Worm (Caenorhabditis elegans) whole organism, L4 larva: Measurements from ENCODE around the gene mpz-1.
A peak's percentile ranks its signal among the peaks of the same experiment; 100 is the strongest.

Source experiments
- F44E2.7 ChIP-seq: fragments of 200-800 bp; sonication (Bioruptor generic); IDR thresholded peaks from 2 replicates; pipeline ENCODE4 v2.1.2; 2022; ENCODE audit warnings: missing genetic modification characterization, missing compliant biosample characterization
- F49E8.2 ChIP-seq: sonication (generic microtip); optimal IDR thresholded peaks from 2 replicates; lab custom pipeline; 2016; ENCODE audit warnings: missing compliant biosample characterization, mild to moderate bottlenecking, missing genetic modification characterization, borderline replicate concordance
- T20F7.1 ChIP-seq: fragments of 200-800 bp; sonication (Bioruptor generic); optimal IDR thresholded peaks from 2 replicates; lab custom pipeline; 2018; ENCODE audit warnings: mild to moderate bottlenecking, missing genetic modification characterization, missing compliant biosample characterization
- T26A8.4 ChIP-seq: fragments of 200-800 bp; sonication (Bioruptor generic); IDR thresholded peaks from 2 replicates; pipeline ENCODE4 v1.3.6; 2022; ENCODE audit warnings: missing genetic modification characterization, missing compliant biosample characterization
- Y105C5A.15 ChIP-seq: fragments of 200-800 bp; sonication (Bioruptor generic); IDR thresholded peaks from 2 replicates; pipeline ENCODE4 v1.3.6; 2022; ENCODE audit warnings: missing genetic modification characterization, missing compliant biosample characterization
- Y48G9A.11 ChIP-seq: fragments of 200-800 bp; sonication (Bioruptor generic); IDR thresholded peaks from 2 replicates; pipeline ENCODE4 v1.3.6; 2022; ENCODE audit warnings: missing genetic modification reagents, missing genetic modification characterization, missing compliant biosample characterization
- ZK337.2 ChIP-seq: fragments of 200-800 bp; sonication (Bioruptor generic); IDR thresholded peaks from 2 replicates; pipeline ENCODE4 v1.3.6; 2022; ENCODE audit warnings: missing genetic modification reagents, missing genetic modification characterization, missing compliant biosample characterization
- aha-1 ChIP-seq: fragments of 150-350 bp; peaks from one replicate; lab custom pipeline; 2014; ENCODE audit warnings: missing biosample characterization, missing genetic modification characterization
- ceh-20 ChIP-seq: fragments of 200-800 bp; sonication (Bioruptor generic); IDR thresholded peaks from 2 replicates; pipeline ENCODE4 v1.3.6; 2022; ENCODE audit warnings: missing genetic modification reagents, missing genetic modification characterization, missing compliant biosample characterization
- ceh-62 ChIP-seq: sonication (generic microtip); optimal IDR thresholded peaks from 2 replicates; lab custom pipeline; 2017; ENCODE audit warnings: missing biosample characterization, missing genetic modification characterization
- ceh-82 ChIP-seq: sonication (generic microtip); optimal IDR thresholded peaks from 2 replicates; lab custom pipeline; 2017; ENCODE audit warnings: missing biosample characterization, missing genetic modification characterization
- ces-1 ChIP-seq: fragments of 150-350 bp; sonication (generic microtip); optimal IDR thresholded peaks from 4 replicates; lab custom pipeline; 2014; ENCODE audit warnings: missing biosample characterization, missing genetic modification reagents, missing genetic modification characterization
- ctbp-1 ChIP-seq: fragments of 200-800 bp; sonication (Bioruptor generic); IDR thresholded peaks from 2 replicates; pipeline ENCODE4 v1.3.6; 2022; ENCODE audit warnings: missing genetic modification reagents, missing genetic modification characterization, missing compliant biosample characterization
- dpl-1 ChIP-seq: fragments of 150-350 bp; optimal IDR thresholded peaks from 2 replicates; lab custom pipeline; 2014; ENCODE audit warnings: missing biosample characterization, missing genetic modification reagents, missing genetic modification characterization
- fkh-10 ChIP-seq: fragments of 150-350 bp; optimal IDR thresholded peaks from 2 replicates; lab custom pipeline; 2014; ENCODE audit warnings: missing biosample characterization, missing genetic modification reagents, missing genetic modification characterization
- hlh-11 ChIP-seq: fragments of 200-800 bp; sonication (Bioruptor generic); optimal IDR thresholded peaks from 2 replicates; lab custom pipeline; 2018; ENCODE audit warnings: mild to moderate bottlenecking, missing genetic modification characterization, missing compliant biosample characterization
- hlh-30 ChIP-seq: sonication (generic microtip); optimal IDR thresholded peaks from 2 replicates; lab custom pipeline; 2017; ENCODE audit warnings: antibody characterized with exemption, mild to moderate bottlenecking, missing genetic modification characterization, missing compliant biosample characterization; ENCODE audit not compliant: insufficient read depth
- hmg-1.1 ChIP-seq: fragments of 200-800 bp; sonication (Bioruptor generic); IDR thresholded peaks from 2 replicates; pipeline ENCODE4 v1.3.6; 2022; ENCODE audit warnings: missing genetic modification reagents, missing genetic modification characterization, missing compliant biosample characterization
- mdt-29 ChIP-seq: fragments of 200-800 bp; sonication (Bioruptor generic); IDR thresholded peaks from 2 replicates; pipeline ENCODE4 v1.3.6; 2022; ENCODE audit warnings: missing genetic modification reagents, missing genetic modification characterization, missing compliant biosample characterization
- mes-2 ChIP-seq: sonication (generic microtip); optimal IDR thresholded peaks from 2 replicates; lab custom pipeline; 2016; ENCODE audit warnings: missing genotype, mild to moderate bottlenecking, missing genetic modification characterization, missing compliant biosample characterization; ENCODE audit not compliant: poor library complexity, severe bottlenecking
- nhr-25 ChIP-seq: sonication (generic microtip); optimal IDR thresholded peaks from 2 replicates; lab custom pipeline; 2017; ENCODE audit warnings: missing genetic modification characterization, mild to moderate bottlenecking, missing compliant biosample characterization, antibody characterized with exemption, moderate library complexity, borderline replicate concordance; ENCODE audit not compliant: insufficient read depth
- nhr-48 ChIP-seq: sonication (generic microtip); optimal IDR thresholded peaks from 2 replicates; lab custom pipeline; 2016; ENCODE audit warnings: mild to moderate bottlenecking, missing genetic modification characterization, missing compliant biosample characterization
- nhr-76 ChIP-seq: fragments of 150-350 bp; optimal IDR thresholded peaks from 2 replicates; lab custom pipeline; 2014; ENCODE audit warnings: missing biosample characterization, missing genetic modification characterization
- nhr-77 ChIP-seq: fragments of 150-350 bp; optimal IDR thresholded peaks from 2 replicates; lab custom pipeline; 2014; ENCODE audit warnings: missing biosample characterization, missing genetic modification characterization
- pha-4 ChIP-seq, 2 experiments: fragments of 150-350 bp in 1 of 2; fragments of 200-800 bp in 1 of 2; sonication (Bioruptor generic) in 1 of 2; IDR thresholded peaks in 1 of 2; optimal IDR thresholded peaks in 1 of 2; 2 replicates each; pipeline versions ENCODE4 v1.3.6 to Lab custom; 2014 to 2022; ENCODE audit warnings: missing genetic modification characterization in 2 of 2, missing genetic modification reagents in 2 of 2, missing biosample characterization in 1 of 2, missing compliant biosample characterization in 1 of 2
- pqm-1 ChIP-seq: sonication (generic microtip); optimal IDR thresholded peaks from 2 replicates; lab custom pipeline; 2017; ENCODE audit warnings: missing biosample characterization, missing genetic modification characterization
- skn-1 ChIP-seq: fragments of 150-350 bp; optimal IDR thresholded peaks from 2 replicates; lab custom pipeline; 2014; ENCODE audit warnings: missing biosample characterization, missing genetic modification characterization
- snpc-1.2 ChIP-seq: fragments of 200-800 bp; sonication (Bioruptor generic); IDR thresholded peaks from 2 replicates; pipeline ENCODE4 v1.3.6; 2022; ENCODE audit warnings: missing genetic modification reagents, missing genetic modification characterization, missing compliant biosample characterization
- spr-1 ChIP-seq: sonication (generic microtip); optimal IDR thresholded peaks from 2 replicates; lab custom pipeline; 2016; ENCODE audit warnings: mild to moderate bottlenecking, missing genetic modification characterization, missing compliant biosample characterization
- unc-130 ChIP-seq: sonication (generic microtip); optimal IDR thresholded peaks from 2 replicates; lab custom pipeline; 2016; ENCODE audit warnings: missing genetic modification reagents, missing genetic modification characterization, missing compliant biosample characterization
- unc-39 ChIP-seq: sonication (generic microtip); optimal IDR thresholded peaks from 2 replicates; lab custom pipeline; 2017; ENCODE audit warnings: missing biosample characterization, missing genetic modification characterization
- unc-62 ChIP-seq, 3 experiments: fragments of 150-350 bp in 1 of 3; sonication (generic microtip); optimal IDR thresholded peaks in 2 of 3; peaks in 1 of 3; 1 replicate in 1 of 3; 2 replicates in 2 of 3; lab custom pipeline; 2014 to 2017; ENCODE audit warnings: missing biosample characterization in 3 of 3, missing genetic modification characterization in 3 of 3, missing genetic modification reagents in 3 of 3, missing genotype in 1 of 3
- zip-2 ChIP-seq: fragments of 150-350 bp; optimal IDR thresholded peaks from 2 replicates; lab custom pipeline; 2014; ENCODE audit warnings: missing biosample characterization, missing genetic modification characterization
- ztf-11 ChIP-seq: fragments of 150-350 bp; optimal IDR thresholded peaks from 2 replicates; lab custom pipeline; 2014; ENCODE audit warnings: missing biosample characterization, missing genetic modification characterization

mpz-1 gene

ce11 chrII:10784248-10784647 is 6.3 kb upstream of the mpz-1 start:
- TF ChIP-seq nhr-77 (tag; lab: Kevin White, UChicago) (no peak), T20F7.1 (GFP tag; lab: Kevin White, UChicago) (no peak), ceh-82 (tag; lab: Kevin White, UChicago) (no peak), nhr-48 (no peak)

ce11 chrII:10783201-10783962 is 5.5 kb upstream of the mpz-1 start, which contains the start of gene ect-2:
TSS of gene ect-2 (minus strand) at chrII:10783962.
- TF ChIP-seq zip-2 (tag; lab: Kevin White, UChicago) (no peak), nhr-25 (tag; lab: Kevin White, UChicago) (no peak), ceh-20 (GFP tag; lab: Robert Waterston, UW) (no peak), dpl-1 (GFP tag; lab: Kevin White, UChicago) (peak; percentile 86), F49E8.2 (tag; lab: Kevin White, UChicago) (peak; percentile 21), F44E2.7 (GFP tag; lab: Robert Waterston, UW) (no peak), nhr-48 (no peak), hmg-1.1 (GFP tag; lab: Robert Waterston, UW) (0 out of 2 replicates have a peak, but pooled peaks have one; percentile 18), spr-1 (tag; lab: Kevin White, UChicago) (no peak), ztf-11 (no peak), snpc-1.2 (no peak), pqm-1 (tag; lab: Kevin White, UChicago) (no peak), unc-130 (GFP tag; lab: Kevin White, UChicago) (peak; percentile 29), aha-1 (tag; lab: Kevin White, UChicago) (peak; percentile 39), hlh-30 (no peak), hlh-11 (tag; lab: Kevin White, UChicago) (peak; percentile 63), skn-1 (tag; lab: Kevin White, UChicago) (no peak), ceh-62 (tag; lab: Kevin White, UChicago) (no peak), mes-2 (tag; lab: Kevin White, UChicago) (peak; percentile 44), pha-4 (GFP tag; IDR thresholded peaks at IDR 0.05; lab: Robert Waterston, UW) (no peak), pha-4 (tag; optimal IDR thresholded peaks at IDR 0.05; lab: Kevin White, UChicago) (no peak)

- no peak for TF ChIP-seq aha-1 (tag; lab: Kevin White, UChicago)
- TF ChIP-seq nhr-76 (tag; lab: Kevin White, UChicago): no peak
- TF ChIP-seq T20F7.1 (GFP tag; lab: Kevin White, UChicago): no peak
- TF ChIP-seq mdt-29 (GFP tag; lab: Robert Waterston, UW): no peak
- peak; percentile 83 for TF ChIP-seq fkh-10
- TF ChIP-seq Y48G9A.11: no peak
- no peak for TF ChIP-seq nhr-25 (tag; lab: Kevin White, UChicago)
- TF ChIP-seq T26A8.4: no peak
- TF ChIP-seq unc-39 (tag; lab: Kevin White, UChicago): no peak
- no peak for TF ChIP-seq Y105C5A.15 (GFP tag; lab: Robert Waterston, UW)
- no peak for TF ChIP-seq ZK337.2 (GFP tag; lab: Robert Waterston, UW)
- 0 out of 2 replicates have a peak, but pooled peaks have one; percentile 43 for TF ChIP-seq ctbp-1 (GFP tag; lab: Robert Waterston, UW)
- TF ChIP-seq ces-1 (GFP tag; lab: Kevin White, UChicago): peak; percentile 79
These were observed 8.6 kb downstream of the mpz-1 start for ce11 chrII:10769291-10769690.

- TF ChIP-seq unc-62 (GFP tag; optimal IDR thresholded peaks at IDR 0.05 in 1 of 2; lab: Kevin White, UChicago) (peak in 1 of 2 experiments; percentile 74), unc-62 (tag; optimal IDR thresholded peaks at IDR 0.05; lab: Kevin White, UChicago) (no peak), ZK337.2 (GFP tag; lab: Robert Waterston, UW) (no peak)
These were observed 9.9 kb downstream of the mpz-1 start for ce11 chrII:10767977-10768376.
